Worm (Caenorhabditis elegans) whole organism, mixed stage, embryonic: ENCODE results near the gene C38H2.2.

Experiments used
- M03D4.4 ChIP-seq: sonication (generic microtip); optimal IDR thresholded peaks from 2 replicates; lab custom pipeline; 2017; ENCODE audit warnings: mild to moderate bottlenecking, missing genetic modification characterization, missing compliant biosample characterization
- blmp-1 ChIP-seq: fragments of 150-350 bp; optimal IDR thresholded peaks from 2 replicates; lab custom pipeline; 2014; ENCODE audit warnings: missing biosample characterization, missing genetic modification characterization
- elt-1 ChIP-seq: sonication (generic microtip); optimal IDR thresholded peaks from 2 replicates; lab custom pipeline; 2017; ENCODE audit warnings: missing genetic modification characterization, mild to moderate bottlenecking, missing compliant biosample characterization, antibody characterized with exemption, moderate library complexity, borderline replicate concordance; ENCODE audit not compliant: insufficient read depth
- elt-3 ChIP-seq: fragments of 150-350 bp; optimal IDR thresholded peaks from 2 replicates; lab custom pipeline; 2014; ENCODE audit warnings: missing biosample characterization, missing genetic modification characterization
- hlh-1 ChIP-seq: fragments of 150-350 bp; optimal IDR thresholded peaks from 2 replicates; lab custom pipeline; 2014; ENCODE audit warnings: missing biosample characterization, missing genetic modification reagents, missing genetic modification characterization
- nhr-12 ChIP-seq: fragments of 150-350 bp; optimal IDR thresholded peaks from 2 replicates; lab custom pipeline; 2014; ENCODE audit warnings: missing biosample characterization, missing genetic modification characterization
- pha-4 ChIP-seq: fragments of 150-350 bp; optimal IDR thresholded peaks from 2 replicates; lab custom pipeline; 2018; ENCODE audit warnings: missing biosample characterization, missing genetic modification reagents, missing genetic modification characterization
- snpc-4 ChIP-seq: fragments of 150-350 bp; optimal IDR thresholded peaks from 2 replicates; lab custom pipeline; 2014; ENCODE audit warnings: missing biosample characterization, missing genetic modification characterization
- sptf-1 ChIP-seq: sonication (generic microtip); optimal IDR thresholded peaks from 2 replicates; lab custom pipeline; 2017; ENCODE audit warnings: mild to moderate bottlenecking, missing genetic modification characterization, moderate library complexity, missing compliant biosample characterization
- unc-62 ChIP-seq: fragments of 150-350 bp; optimal IDR thresholded peaks from 2 replicates; lab custom pipeline; 2014; ENCODE audit warnings: missing biosample characterization, missing genetic modification reagents, missing genetic modification characterization
- ztf-11 ChIP-seq: fragments of 150-350 bp; optimal IDR thresholded peaks from 2 replicates; lab custom pipeline; 2014; ENCODE audit warnings: missing biosample characterization, missing genetic modification characterization

- no peak for TF ChIP-seq elt-3 (tag; lab: Kevin White, UChicago)
- no peak for TF ChIP-seq hlh-1 (tag; lab: Kevin White, UChicago)
- TF ChIP-seq M03D4.4 (tag; lab: Kevin White, UChicago): no peak
- no peak for TF ChIP-seq snpc-4 (tag; lab: Kevin White, UChicago)
- TF ChIP-seq blmp-1 (tag; lab: Kevin White, UChicago): no peak
- no peak for TF ChIP-seq pha-4 (tag; lab: Kevin White, UChicago)
- no peak for TF ChIP-seq elt-1
- TF ChIP-seq nhr-12 (tag; lab: Kevin White, UChicago): no peak
- TF ChIP-seq ztf-11 (tag; lab: Kevin White, UChicago): no peak
- no peak for TF ChIP-seq sptf-1
- TF ChIP-seq unc-62 (GFP tag; lab: Kevin White, UChicago): no peak
Measured at ce11 chrIII:10354591-10354990, 27.0 kb upstream of the C38H2.2 start.
